Fruit fly (Drosophila melanogaster) whole organism, wandering third instar larva: ENCODE results near the gene Sec63.

Source experiments
- brk ChIP-seq: fragments of 200-800 bp; sonication (Bioruptor generic); optimal IDR thresholded peaks from 2 replicates; lab custom pipeline; 2016; ENCODE audit warnings: missing biosample characterization, mild to moderate bottlenecking, missing genetic modification characterization
- fru ChIP-seq: fragments of 200-800 bp; sonication (Bioruptor generic); optimal IDR thresholded peaks from 3 replicates; lab custom pipeline; 2016; ENCODE audit warnings: missing biosample characterization, mild to moderate bottlenecking, missing genetic modification characterization
- h ChIP-seq: fragments of 200-800 bp; sonication (Bioruptor generic); optimal IDR thresholded peaks from 3 replicates; lab custom pipeline; 2016; ENCODE audit warnings: missing biosample characterization, mild to moderate bottlenecking, missing genetic modification characterization
- pan ChIP-seq: fragments of >200 bp; optimal IDR thresholded peaks from 2 replicates; lab custom pipeline; 2017
- tai ChIP-seq: sonication (Bioruptor generic); optimal IDR thresholded peaks from 2 replicates; lab custom pipeline; 2016; ENCODE audit warnings: missing biosample characterization, missing genetic modification characterization
- usp ChIP-seq: fragments of >200 bp; optimal IDR thresholded peaks from 2 replicates; lab custom pipeline; 2017; ENCODE audit warnings: missing biosample characterization, missing genetic modification characterization

DNA sequence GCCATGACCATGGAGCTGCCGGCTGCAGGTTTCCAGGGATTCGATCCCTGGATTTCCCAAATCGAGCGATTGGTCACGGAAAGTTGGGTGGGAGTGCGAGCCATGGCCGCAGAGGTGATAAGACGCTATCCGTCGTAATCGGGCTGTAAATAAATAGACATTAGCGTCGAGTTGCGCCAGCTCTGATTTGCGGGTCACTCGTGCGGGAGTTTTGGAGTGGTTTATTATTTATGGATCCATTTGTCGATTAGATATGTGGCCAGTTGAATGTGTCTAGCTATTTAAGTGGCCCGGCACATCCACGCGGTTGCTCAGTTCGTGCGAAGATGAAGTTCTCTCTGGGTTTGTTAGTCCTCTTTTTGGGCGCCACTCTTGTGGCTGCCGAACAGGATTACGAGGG lies 37.6 kb downstream of the Sec63 start, which contains the start of gene CG8562:
- no peak for TF ChIP-seq h (GFP tag; lab: Kevin White, UChicago)
- TF ChIP-seq brk (GFP tag; lab: Kevin White, UChicago) = no peak
- TF ChIP-seq pan = no peak
- no peak for TF ChIP-seq fru (GFP tag; lab: Kevin White, UChicago)
- TF ChIP-seq usp (GFP tag; lab: Kevin White, UChicago) = no peak
- no peak for TF ChIP-seq tai (GFP tag; lab: Kevin White, UChicago)
